Fruit fly (Drosophila melanogaster) S2 (cell line): Measurements from ENCODE around the gene nkd.

ENCODE experiments used
- CG8478 ChIP-seq: fragments of >200 bp; optimal IDR thresholded peaks from 2 replicates; lab custom pipeline; 2018
- CTCF ChIP-seq, 2 experiments: fragments of >200 bp; optimal IDR thresholded peaks; 2 replicates each; lab custom pipeline; 2018

DNA sequence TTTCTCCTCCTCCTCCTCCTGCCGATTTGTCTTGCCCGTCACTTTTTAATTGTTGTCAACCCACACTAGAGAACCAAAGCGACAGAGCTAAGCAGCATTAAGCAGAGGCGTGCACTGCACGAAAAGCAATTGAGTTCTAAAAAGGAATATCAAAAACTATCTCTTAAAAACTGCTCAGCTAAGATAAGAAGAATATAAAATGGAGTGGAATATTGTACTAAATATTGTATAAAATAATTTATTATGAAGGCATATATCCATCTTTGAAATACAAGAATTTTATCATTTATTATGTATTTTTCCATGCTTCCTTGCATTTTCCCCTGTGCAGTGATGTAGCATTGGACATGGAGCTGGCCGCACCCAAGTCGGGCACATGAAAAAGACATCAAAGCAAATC, 9.8 kb upstream of the nkd start:
- TF ChIP-seq CTCF (optimal IDR thresholded peaks at IDR 0.05; lab: Kevin White, UChicago) (no peak), CG8478 (lab: Kevin White, UChicago) (no peak)
